Worm (Caenorhabditis elegans) whole organism, L4/young adult: ENCODE data around the gene hlh-34.

Source experiments
- W03F9.2 ChIP-seq: fragments of 150-350 bp; optimal IDR thresholded peaks from 2 replicates; lab custom pipeline; 2014; ENCODE audit warnings: missing biosample characterization, missing genetic modification characterization
- dao-5 ChIP-seq: sonication (generic microtip); optimal IDR thresholded peaks from 2 replicates; lab custom pipeline; 2016; ENCODE audit warnings: missing genotype, missing genetic modification characterization, moderate library complexity, missing compliant biosample characterization
- him-1 ChIP-seq: sonication (generic microtip); optimal IDR thresholded peaks from 2 replicates; lab custom pipeline; 2016; ENCODE audit warnings: missing genotype, missing genetic modification reagents, missing genetic modification characterization, missing compliant biosample characterization

hlh-34 gene

DNA sequence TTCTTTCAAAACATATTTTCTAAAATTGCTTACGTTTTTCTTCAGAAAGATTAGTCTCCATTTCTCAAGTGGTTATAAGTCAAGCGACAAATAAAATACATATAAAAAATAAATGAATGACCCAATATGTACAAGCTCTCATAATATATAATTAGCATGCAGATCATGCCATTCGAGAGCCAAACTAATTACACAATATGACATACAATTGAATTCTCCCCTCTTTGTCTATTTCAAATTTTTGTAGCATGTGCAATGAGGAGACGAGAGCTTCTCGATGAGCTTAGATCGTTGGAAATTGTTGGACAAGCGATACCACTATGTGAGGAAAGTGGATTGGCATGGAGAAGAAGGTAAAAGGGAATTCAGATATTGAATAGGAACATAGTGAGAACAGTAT lies at the start of gene hlh-34:
Gene hlh-34, minus strand, starts transcription at position 101 of the 400 bp plus-strand sequence.
- TF ChIP-seq W03F9.2 (tag; lab: Kevin White, UChicago) (no peak), him-1 (tag; lab: Kevin White, UChicago) (no peak), dao-5 (tag; lab: Kevin White, UChicago) (no peak)

DNA sequence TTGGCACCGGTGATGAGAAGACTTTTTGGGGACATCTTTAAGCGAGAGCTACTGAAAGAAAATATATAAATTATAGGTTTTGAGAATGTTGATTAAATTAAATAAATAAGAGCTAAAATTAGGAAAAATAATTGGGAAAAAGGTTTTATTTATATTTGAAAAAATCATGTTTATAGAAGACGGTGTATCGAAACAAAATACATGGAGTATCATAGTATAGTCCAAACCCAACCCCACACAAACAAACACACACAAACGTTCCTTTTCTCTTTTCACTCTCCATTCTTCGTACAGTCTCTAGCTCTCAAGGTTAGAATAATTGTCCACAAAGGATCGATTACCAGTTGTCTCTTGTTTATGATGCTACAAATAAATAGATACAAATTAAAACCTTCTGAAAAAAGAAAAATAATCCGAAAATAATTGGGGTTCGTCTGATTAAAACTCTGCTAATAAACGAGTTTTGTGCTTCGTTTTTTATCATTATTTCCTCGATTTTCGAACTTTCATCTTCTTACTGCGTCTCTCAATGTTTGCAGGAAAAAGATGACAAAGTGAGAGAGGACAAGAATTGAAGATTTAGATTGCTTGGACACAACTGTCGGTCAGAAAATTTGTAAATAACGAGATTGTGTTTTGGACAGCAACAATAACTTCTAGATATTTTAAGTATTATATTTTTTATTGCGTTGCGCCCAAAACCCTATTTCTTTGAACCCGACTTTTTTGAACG lies 49.3 kb upstream of the hlh-34 start, which contains the start of gene F20G2.2:
Gene F20G2.2, minus strand, starts transcription at position 51 of the 733 bp plus-strand sequence.
- TF ChIP-seq him-1 (tag; lab: Kevin White, UChicago) = no peak

DNA sequence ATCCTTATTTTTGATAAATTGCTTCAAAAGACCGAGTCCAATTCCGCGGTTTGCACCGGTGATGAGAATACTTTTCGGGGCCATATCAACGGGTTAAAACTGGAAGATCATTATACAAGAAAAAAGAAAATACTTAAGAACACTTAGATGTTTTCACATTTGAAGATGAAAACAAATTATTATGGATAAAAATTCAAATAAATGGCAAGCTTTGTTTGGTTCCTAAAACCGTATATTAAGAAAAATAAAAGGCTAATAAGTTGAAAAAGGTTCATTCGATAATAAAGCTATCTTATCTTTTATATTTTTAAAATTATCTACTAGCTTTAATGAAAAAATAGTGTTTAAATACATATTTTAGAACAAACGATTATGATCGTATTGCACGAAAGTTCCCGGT lies 46.3 kb upstream of the hlh-34 start, which contains the start of gene F20G2.1:
Gene F20G2.1, minus strand, starts transcription at position 101 of the 400 bp plus-strand sequence.
- no peak for TF ChIP-seq him-1 (tag; lab: Kevin White, UChicago)
- TF ChIP-seq W03F9.2 (tag; lab: Kevin White, UChicago) = no peak
- TF ChIP-seq dao-5 (tag; lab: Kevin White, UChicago) = no peak

DNA sequence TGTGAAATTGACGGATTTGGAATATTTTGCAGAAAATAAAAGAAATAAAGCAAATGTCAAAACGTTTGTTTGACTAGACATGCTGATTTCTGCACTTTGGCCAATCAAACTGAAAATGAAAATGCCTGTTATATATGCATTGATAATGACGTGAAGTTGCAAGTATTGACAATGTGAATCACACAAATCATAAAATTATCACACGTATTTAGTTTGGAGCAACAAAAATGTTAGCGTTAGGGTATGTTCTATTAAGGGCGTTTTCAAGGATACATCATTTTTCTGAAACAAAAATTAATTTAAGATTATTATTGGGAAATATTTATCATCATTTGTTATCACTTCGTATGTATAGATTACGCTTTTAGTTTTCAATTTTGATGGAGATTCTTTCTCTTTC lies 44.6 kb upstream of the hlh-34 start, which contains the start of gene cld-9:
Gene cld-9, minus strand, starts transcription at position 81 of the 400 bp plus-strand sequence.
- TF ChIP-seq W03F9.2 (tag; lab: Kevin White, UChicago) (no peak), dao-5 (tag; lab: Kevin White, UChicago) (no peak), him-1 (tag; lab: Kevin White, UChicago) (no peak)

DNA sequence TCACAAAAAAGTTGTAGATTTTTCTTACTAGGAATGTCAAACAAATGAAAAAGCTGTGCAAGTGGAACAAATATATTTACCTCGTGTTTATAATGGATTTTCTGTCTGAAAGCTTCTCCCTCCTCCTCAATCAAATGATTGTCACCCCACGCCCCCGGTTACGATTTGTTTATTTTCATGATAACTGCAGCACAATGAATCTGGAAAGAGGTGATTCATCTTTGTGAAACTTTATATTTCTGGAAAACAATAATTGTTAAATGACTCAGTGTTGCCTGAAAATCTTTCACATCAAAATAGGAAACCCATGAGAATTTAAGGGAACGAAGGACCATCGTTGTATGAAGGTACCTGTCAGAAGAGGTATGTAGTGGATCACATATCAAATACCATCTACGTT lies 41.5 kb upstream of the hlh-34 start, which contains the start of gene F35E12.10:
Gene F35E12.10, minus strand, starts transcription at position 101 of the 400 bp plus-strand sequence.
- no peak for TF ChIP-seq W03F9.2 (tag; lab: Kevin White, UChicago)
- TF ChIP-seq him-1 (tag; lab: Kevin White, UChicago) = no peak
- no peak for TF ChIP-seq dao-5 (tag; lab: Kevin White, UChicago)

DNA sequence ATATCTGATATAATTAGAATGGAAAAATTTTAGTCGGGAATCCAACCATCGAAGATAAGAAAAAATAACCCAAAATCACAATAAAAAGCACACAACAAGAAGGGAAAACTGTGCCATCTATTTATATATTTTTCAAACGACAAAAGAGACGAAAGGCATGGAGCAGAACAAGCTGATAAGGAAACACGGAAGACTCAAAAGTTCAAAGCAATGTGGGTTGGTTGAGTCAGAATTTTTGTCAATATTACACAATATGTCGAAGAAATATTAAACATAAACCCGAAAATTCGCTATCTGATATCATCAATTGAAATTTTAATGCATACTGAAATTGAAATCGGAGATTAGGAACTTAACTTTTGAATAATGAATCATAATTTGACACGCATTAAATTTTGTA lies 37.7 kb upstream of the hlh-34 start, which contains the start of gene F35E12.9:
Gene F35E12.9, minus strand, starts transcription at position 227 of the 400 bp plus-strand sequence.
- no peak for TF ChIP-seq him-1 (tag; lab: Kevin White, UChicago)
- TF ChIP-seq W03F9.2 (tag; lab: Kevin White, UChicago) = no peak
- TF ChIP-seq dao-5 (tag; lab: Kevin White, UChicago) = no peak

DNA sequence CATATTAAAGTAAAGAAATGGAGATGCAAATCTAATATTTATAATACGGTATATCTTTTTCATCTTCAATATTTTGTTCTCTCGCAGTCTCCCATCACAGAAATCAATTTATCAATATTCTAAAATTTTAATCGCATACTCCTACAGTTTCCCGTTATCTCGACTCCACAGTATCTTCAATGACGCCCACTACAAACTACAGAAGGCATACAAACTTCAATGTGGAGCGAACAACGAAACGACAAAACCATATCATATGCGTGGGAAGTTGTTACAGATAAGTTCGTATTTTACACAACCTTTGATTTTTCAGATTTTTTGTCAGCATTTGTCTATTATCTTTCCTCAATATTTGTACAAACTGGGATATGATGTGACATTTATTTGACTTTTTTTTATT lies 32.7 kb upstream of the hlh-34 start:
- TF ChIP-seq him-1 (tag; lab: Kevin White, UChicago) (no peak), dao-5 (tag; lab: Kevin White, UChicago) (no peak), W03F9.2 (tag; lab: Kevin White, UChicago) (no peak)

DNA sequence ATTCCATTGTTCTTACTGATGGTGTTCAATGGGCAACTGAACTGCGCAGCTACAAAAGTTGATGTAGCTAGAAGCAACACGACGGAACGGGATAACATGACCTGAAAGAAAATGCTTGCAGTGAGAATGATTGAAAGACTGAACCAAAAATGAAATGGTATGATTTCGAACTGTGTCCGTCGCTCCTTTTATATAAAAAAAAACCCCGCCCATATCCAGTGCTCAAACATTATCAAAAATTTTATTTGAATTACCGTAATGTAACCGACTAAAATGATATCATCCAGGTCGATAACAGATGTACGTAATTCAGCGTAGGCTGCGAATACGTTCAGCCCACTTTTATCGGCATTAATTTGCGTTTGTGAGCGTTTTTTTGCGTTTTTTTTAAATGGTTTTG lies 31.2 kb upstream of the hlh-34 start, which contains the start of gene irg-5:
Gene irg-5, minus strand, starts transcription at position 101 of the 400 bp plus-strand sequence.
- no peak for TF ChIP-seq him-1 (tag; lab: Kevin White, UChicago)
- no peak for TF ChIP-seq W03F9.2 (tag; lab: Kevin White, UChicago)
- no peak for TF ChIP-seq dao-5 (tag; lab: Kevin White, UChicago)

DNA sequence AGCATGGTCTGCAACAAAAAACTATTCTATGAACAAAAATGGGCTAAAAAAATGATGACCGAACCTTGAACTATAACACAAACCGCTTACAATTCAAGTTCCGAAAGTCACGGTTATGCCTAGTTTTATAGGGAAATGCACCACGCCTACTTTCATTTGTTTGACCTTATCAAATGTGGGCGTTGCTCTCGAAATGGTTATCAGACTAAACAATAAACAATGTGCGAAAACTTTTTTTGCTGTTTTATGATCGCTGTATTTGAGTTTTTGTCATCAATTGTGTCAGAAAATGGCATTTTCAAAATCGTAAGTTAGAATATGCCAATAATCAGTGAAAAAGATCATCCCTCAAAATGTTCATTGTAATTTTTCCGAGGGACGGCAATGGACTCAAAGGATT lies 29.0 kb upstream of the hlh-34 start, which contains the start of gene F35E12.6:
Gene F35E12.6, minus strand, starts transcription at position 101 of the 400 bp plus-strand sequence.
- TF ChIP-seq dao-5 (tag; lab: Kevin White, UChicago) (no peak), W03F9.2 (tag; lab: Kevin White, UChicago) (no peak), him-1 (tag; lab: Kevin White, UChicago) (no peak)

DNA sequence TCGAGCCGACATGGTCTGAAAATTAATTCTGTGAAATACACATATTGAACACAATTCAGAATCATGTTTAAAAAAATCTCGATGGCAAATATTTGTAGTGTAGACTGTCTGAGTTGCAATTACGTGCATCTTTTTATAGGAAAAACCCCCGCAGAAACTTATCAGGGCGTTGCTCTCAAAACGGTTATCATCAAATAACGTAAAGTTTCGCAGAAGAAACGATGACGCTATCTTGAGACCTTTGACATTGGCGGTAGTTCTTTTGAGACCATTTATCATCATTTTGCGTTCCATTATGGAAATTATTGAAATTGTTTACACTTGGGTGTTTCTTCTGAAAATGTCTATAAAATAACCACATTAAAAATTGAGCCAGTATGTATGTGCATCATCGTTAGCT lies 23.6 kb upstream of the hlh-34 start, which contains the start of gene dct-17:
Gene dct-17, minus strand, starts transcription at position 23 of the 400 bp plus-strand sequence.
- TF ChIP-seq dao-5 (tag; lab: Kevin White, UChicago) (no peak), him-1 (tag; lab: Kevin White, UChicago) (no peak), W03F9.2 (tag; lab: Kevin White, UChicago) (no peak)

DNA sequence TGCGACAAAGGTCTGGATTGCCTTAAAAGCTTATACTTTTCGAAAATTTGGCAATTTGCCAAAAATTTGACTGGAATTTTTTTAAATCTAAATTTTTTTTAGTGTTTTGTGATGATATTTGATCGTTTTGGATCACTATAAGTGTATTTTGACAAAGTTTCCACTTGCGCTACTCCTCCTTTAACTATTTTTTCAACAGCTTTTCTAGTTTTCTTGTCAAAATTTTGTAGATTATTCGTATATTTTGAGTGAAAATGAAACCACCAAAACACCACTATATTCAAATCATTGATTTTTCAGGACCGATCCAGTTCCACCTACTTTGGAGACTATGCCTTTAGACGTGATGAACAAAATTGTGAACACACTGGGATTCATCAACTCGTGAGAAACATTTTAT lies 18.4 kb upstream of the hlh-34 start, which contains the start of gene fbxa-181:
Gene fbxa-181, plus strand, starts transcription at position 301 of the 400 bp plus-strand sequence.
- TF ChIP-seq dao-5 (tag; lab: Kevin White, UChicago) = no peak
- TF ChIP-seq him-1 (tag; lab: Kevin White, UChicago) = no peak
- TF ChIP-seq W03F9.2 (tag; lab: Kevin White, UChicago) = no peak

DNA sequence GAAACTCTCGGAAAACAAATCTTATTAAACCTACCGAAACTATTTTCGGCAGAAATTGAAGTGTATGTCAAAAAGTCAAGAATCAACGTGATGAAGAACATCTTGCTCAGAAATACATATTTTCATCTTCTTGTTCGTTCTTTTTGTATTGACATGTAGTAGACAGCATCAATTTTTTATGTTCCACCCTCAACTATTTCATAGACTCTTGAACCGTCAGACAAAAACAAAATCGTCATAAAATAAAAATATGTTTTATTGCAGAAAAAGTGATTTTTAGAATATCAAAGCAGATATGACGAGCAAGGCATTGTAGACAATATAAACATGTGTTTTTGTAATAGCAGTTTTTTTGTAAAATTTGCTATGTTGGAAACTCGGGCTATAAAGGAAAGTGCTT lies 17.6 kb upstream of the hlh-34 start, which contains the start of gene F35E12.2:
Gene F35E12.2, minus strand, starts transcription at position 101 of the 400 bp plus-strand sequence.
- no peak for TF ChIP-seq him-1 (tag; lab: Kevin White, UChicago)
- TF ChIP-seq W03F9.2 (tag; lab: Kevin White, UChicago) = no peak

DNA sequence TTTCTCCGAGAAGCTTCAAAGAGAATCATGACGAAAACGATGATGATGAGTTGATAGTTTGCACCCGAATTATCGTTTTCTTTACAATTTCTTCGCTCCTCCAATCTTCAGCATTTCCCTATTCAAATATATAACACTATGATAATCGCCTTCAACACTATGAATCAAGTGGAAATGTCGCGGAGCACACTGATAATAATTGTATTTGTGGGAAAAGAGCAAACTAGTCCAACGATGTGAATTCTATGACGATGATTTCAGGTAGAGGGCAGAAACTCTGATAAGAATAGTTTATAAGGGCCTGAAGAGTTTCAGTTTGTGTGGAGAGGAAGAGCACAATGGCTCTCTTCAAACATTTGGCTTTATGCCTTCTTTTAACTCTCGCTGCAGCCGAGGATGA lies 9.3 kb upstream of the hlh-34 start, which contains the start of gene T01D3.6:
Gene T01D3.6, plus strand, starts transcription at position 294 of the 400 bp plus-strand sequence.
- TF ChIP-seq W03F9.2 (tag; lab: Kevin White, UChicago) (no peak), dao-5 (tag; lab: Kevin White, UChicago) (no peak), him-1 (tag; lab: Kevin White, UChicago) (no peak)
